Fruit fly (Drosophila melanogaster): Measurements from ENCODE around the gene Pgam5.
A peak's percentile ranks its signal among the peaks of the same experiment; 100 is the strongest.

DNA sequence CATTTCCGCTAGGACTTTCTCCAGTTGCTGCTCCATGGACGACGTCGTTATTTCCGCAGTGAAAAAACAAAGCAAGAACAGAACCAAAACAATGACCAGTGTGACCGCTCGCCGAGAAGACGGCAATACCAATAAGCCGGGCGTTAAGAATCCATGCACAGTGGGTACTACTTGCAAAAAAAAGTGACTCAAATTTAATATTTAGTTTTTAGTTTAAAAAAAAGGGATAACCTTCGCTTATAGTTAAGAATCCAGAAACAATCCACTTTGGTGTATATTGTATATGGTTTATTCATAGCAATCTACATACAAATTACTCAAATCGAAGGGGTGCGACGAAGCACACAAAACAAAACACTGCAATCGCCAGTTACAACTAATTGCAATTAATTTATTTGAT, 14.5 kb downstream of the Pgam5 start, which contains the start of gene Lamtor5:
- TF ChIP-seq Rel (GFP tag; optimal IDR thresholded peaks at IDR 0.05) (no peak), Rel (tag; optimal IDR thresholded peaks at IDR 0.05) (peak; percentile 43), HLH106 (tag; optimal IDR thresholded peaks at IDR 0.05) (peak; percentile 57), Jra (GFP tag; optimal IDR thresholded peaks at IDR 0.05) (peak; percentile 34), Myc (optimal IDR thresholded peaks at IDR 0.05) (no peak), CG9705 (GFP tag; optimal IDR thresholded peaks at IDR 0.05) (no peak), foxo (GFP tag; optimal IDR thresholded peaks at IDR 0.05) (peak in 1 of 2 experiments; percentile 50)
